Worm (Caenorhabditis elegans): ENCODE results near the gene C33H5.2.
A peak's percentile ranks its signal among the peaks of the same experiment; 100 is the strongest.

Gene C33H5.2

ce11 chrIV:7824649-7825048, 19.8 kb downstream of the C33H5.2 start:
- TF ChIP-seq W03F9.2 (tag; optimal IDR thresholded peaks at IDR 0.05) (no peak), dao-5 (tag; optimal IDR thresholded peaks at IDR 0.05) (no peak), him-1 (tag; optimal IDR thresholded peaks at IDR 0.05) (no peak)

ce11 chrIV:7829275-7829938, 24.6 kb downstream of the C33H5.2 start, which contains the start of gene C06A6.4:
Gene C06A6.4 (minus strand): TSS chrIV:7829298.
- TF ChIP-seq dao-5 (tag; optimal IDR thresholded peaks at IDR 0.05): no peak
- TF ChIP-seq W03F9.2 (tag; optimal IDR thresholded peaks at IDR 0.05): peak; percentile 61
- no peak for TF ChIP-seq him-1 (tag; optimal IDR thresholded peaks at IDR 0.05)

DNA sequence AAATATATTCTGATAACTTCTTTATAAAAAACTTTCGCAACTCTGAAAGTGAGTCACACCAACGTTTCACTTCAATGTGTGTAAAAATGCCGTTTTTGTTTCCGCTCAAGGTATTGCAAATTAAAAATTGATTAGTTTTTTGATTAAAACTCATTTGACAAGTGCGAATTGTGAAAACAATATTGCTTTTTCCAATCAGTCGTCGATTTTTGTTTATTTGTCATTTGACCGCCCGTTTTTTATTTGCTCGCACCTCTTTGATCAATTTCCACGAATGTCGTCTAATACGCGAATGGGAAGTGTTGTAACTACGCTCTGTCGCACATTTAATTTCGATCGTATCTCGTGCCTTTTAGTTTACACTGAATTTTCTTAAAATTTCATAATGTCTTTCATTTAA, 25.3 kb downstream of the C33H5.2 start, which contains the start of gene mvb-12:
Gene mvb-12, plus strand, starts transcription at position 375 of the 400 bp plus-strand sequence.
- TF ChIP-seq dao-5 (tag; optimal IDR thresholded peaks at IDR 0.05) (no peak), W03F9.2 (tag; optimal IDR thresholded peaks at IDR 0.05) (no peak), him-1 (tag; optimal IDR thresholded peaks at IDR 0.05) (no peak)

DNA sequence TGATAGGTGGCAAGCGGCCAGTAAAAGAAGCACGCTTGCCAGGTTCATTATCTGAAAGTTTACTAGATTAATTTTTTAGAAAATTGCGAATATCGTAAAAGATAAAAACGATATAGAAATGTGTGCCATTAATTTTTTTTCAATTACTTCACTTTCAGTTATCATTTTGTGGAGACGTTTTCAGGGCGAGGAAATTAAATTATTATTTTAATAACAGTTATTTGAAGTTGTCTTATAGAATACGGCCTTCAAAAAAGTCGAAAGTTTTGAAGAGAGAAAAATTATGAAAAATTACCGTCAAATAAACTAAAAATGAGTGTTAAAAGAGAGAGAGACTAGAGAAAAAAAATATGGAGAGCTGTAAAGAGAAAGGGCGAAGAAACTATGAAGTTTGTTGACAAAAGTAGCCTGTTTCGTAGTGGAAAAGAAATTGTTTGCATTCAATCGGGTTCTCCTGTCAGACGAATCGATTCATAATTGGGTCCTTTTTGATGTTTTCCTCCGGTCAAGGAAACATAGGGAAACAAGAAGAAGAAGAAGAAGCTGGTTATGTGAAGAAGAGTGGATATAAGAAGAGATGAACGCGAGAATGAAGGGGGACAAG, 29.9 kb downstream of the C33H5.2 start, which contains the start of gene erp-44.2:
Gene erp-44.2, minus strand, starts transcription at position 51 of the 604 bp plus-strand sequence.
- TF ChIP-seq dao-5 (tag; optimal IDR thresholded peaks at IDR 0.05) (no peak), W03F9.2 (tag; optimal IDR thresholded peaks at IDR 0.05) (no peak), him-1 (tag; optimal IDR thresholded peaks at IDR 0.05) (no peak)

DNA sequence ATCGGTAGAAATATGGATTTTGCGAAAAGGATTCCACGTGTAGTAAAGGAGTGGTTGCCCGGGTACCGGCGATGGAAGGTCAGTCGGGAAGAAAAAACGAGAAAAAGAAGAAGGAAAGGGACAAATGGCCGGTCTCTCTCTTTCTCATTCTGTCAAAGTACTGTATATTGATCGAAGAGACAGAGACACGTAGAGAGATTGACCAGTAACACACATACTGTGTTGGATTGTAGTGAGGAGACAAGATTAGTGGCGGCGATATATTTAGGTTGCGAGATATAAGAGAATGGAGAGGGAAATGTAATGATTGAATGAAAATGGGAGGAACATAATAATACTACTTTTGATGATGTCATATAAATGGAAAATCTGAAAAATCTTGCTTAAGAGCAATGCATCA, 31.2 kb downstream of the C33H5.2 start:
- no peak for TF ChIP-seq dao-5 (tag; optimal IDR thresholded peaks at IDR 0.05)
- no peak for TF ChIP-seq him-1 (tag; optimal IDR thresholded peaks at IDR 0.05)
- TF ChIP-seq W03F9.2 (tag; optimal IDR thresholded peaks at IDR 0.05): no peak

DNA sequence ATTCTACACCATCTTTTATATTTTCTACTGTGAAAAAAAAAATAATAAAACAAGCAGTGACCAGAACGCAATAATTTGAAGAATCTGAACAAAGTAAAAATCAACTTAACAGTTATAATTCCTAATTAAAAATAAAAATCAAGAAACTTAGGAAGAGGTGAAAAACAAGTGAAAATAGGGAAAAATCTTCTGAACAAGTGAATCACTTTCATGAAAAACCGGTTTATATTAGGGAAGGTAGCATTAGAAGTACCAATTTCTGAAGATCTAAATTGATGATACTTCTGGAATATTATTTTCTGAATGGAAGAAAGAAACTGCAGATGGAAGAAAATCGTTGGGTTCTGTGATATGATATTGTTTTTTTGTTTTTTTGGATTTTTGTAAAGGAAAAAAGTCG, 31.7 kb downstream of the C33H5.2 start:
- no peak for TF ChIP-seq W03F9.2 (tag; optimal IDR thresholded peaks at IDR 0.05)
- no peak for TF ChIP-seq dao-5 (tag; optimal IDR thresholded peaks at IDR 0.05)
- TF ChIP-seq him-1 (tag; optimal IDR thresholded peaks at IDR 0.05): no peak

DNA sequence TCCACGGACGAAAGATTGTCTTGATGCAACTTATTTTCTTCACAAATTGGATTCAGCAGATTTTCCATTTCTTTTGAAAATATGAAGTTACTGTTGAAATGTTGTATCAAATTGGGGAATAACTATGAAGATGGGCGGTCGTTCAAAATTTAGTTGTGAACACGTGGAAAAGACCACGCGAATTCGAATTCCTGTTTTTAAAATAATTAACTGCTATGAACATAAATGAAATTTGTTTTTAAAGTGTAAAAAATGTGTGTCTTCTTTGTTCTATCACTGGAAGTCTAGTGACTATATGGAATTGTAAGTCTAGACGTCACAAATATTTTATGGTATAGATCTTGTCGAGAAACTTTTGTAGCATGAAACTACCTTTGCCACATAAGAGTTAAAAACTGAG, 33.6 kb downstream of the C33H5.2 start, which contains the start of gene C06A6.7:
Gene C06A6.7, minus strand, starts transcription at position 101 of the 400 bp plus-strand sequence.
- TF ChIP-seq him-1 (tag; optimal IDR thresholded peaks at IDR 0.05): no peak
- no peak for TF ChIP-seq W03F9.2 (tag; optimal IDR thresholded peaks at IDR 0.05)
- TF ChIP-seq dao-5 (tag; optimal IDR thresholded peaks at IDR 0.05): no peak

DNA sequence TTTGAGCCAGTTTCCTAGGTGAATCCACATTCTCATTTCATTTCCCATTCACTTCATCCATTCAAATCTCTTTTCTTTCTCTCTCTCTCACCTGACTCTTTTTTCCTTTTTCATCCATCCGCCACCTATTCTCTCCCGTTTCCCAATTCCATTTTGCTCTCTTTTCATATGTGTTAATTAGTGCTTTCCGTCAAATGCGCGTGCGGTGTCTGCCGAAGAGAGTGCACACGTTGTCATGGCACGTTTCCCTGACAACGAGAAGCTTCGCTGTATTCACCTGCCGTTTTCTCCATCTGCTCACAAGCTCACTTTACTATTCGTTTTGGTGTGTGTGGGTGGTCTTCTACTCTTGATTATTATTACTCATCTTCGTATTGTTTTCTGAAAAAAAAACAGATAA, 35.1 kb downstream of the C33H5.2 start:
- TF ChIP-seq dao-5 (tag; optimal IDR thresholded peaks at IDR 0.05) (no peak), him-1 (tag; optimal IDR thresholded peaks at IDR 0.05) (no peak), W03F9.2 (tag; optimal IDR thresholded peaks at IDR 0.05) (no peak)

DNA sequence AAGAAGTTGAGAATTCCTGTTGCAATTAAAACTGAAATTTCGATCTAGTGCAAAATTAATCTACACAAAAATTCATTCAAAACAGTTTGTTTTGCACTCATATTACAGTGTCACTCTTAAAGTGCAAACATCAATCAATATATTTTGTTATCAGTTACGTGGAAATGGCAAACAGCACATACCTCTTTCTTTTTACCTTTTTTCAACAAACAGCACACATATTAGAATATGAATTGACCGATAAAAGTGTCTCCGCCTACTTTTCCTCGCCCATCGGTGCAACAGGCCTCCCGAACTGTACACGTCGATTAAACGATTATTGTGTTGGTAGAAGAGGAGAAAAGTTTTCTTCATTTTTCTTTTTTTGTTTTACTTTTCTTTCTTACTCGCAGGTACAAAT, 36.4 kb downstream of the C33H5.2 start:
- TF ChIP-seq W03F9.2 (tag; optimal IDR thresholded peaks at IDR 0.05) (no peak), dao-5 (tag; optimal IDR thresholded peaks at IDR 0.05) (no peak), him-1 (tag; optimal IDR thresholded peaks at IDR 0.05) (no peak)

ce11 chrIV:7844333-7844973, 39.6 kb downstream of the C33H5.2 start:
- TF ChIP-seq dao-5 (tag; optimal IDR thresholded peaks at IDR 0.05) (no peak), W03F9.2 (tag; optimal IDR thresholded peaks at IDR 0.05) (peak; percentile 26), him-1 (tag; optimal IDR thresholded peaks at IDR 0.05) (no peak)

DNA sequence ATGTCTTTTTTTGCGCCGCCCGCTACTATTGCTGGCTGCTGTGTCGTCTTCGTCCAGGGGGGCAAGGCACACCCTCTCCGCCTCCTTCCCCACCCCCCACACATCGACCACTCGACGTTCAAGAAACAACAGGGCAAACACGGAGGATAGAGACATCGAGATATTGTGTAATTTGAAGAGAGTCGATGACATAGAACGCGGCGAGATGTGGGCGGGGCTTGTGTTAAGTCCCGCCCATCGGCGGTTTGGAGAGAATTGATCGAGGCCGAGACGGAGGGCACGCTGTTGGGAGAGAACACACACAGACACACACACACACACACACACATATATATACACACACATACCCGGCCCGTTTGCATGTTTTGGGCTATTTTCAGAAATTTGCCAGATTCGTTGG, 40.7 kb downstream of the C33H5.2 start:
- peak; percentile 69 for TF ChIP-seq dao-5 (tag; optimal IDR thresholded peaks at IDR 0.05)
- TF ChIP-seq W03F9.2 (tag; optimal IDR thresholded peaks at IDR 0.05): peak; percentile 5
- peak; percentile 71 for TF ChIP-seq him-1 (tag; optimal IDR thresholded peaks at IDR 0.05)

DNA sequence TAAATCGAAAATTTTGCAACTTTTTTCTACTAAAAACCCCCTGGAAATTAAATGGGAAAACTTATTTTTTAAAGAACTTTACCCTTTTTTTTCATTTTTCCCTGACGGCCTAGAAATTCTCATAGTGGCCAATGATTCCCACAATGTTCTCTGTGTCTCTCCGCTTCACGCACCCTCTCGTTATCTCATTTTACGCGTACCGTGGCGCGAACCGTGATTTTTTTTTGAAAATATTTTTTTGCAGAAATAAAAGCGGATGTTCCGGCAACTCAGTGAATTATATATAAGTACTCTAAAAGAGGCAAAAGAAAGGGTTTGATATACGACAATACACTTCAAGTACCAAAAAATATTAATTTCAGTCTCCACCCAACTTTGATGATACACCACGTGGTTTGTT, 41.5 kb downstream of the C33H5.2 start, which contains the start of gene C06A6.2:
Gene C06A6.2, plus strand, starts transcription at position 237 of the 400 bp plus-strand sequence.
- TF ChIP-seq W03F9.2 (tag; optimal IDR thresholded peaks at IDR 0.05) (no peak), him-1 (tag; optimal IDR thresholded peaks at IDR 0.05) (no peak), dao-5 (tag; optimal IDR thresholded peaks at IDR 0.05) (no peak)

DNA sequence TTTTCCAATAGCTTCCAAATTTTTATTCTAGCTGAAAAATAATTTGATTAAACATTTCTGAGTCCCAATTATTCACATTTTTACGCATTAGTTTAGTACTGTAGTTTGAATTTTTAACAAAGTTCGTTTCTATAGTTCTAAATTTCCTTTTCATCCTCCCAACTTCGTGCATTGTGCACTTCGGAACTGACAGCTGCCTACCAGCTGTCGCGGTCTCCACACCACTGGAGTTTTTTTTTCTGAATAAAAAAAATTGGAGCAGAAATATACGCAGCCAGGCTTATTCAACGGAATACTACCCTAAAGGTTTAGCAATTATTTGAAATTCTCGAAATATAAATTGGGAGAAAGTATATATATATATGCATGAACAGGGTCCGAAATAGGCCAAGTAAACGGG, 44.4 kb downstream of the C33H5.2 start:
- no peak for TF ChIP-seq W03F9.2 (tag; optimal IDR thresholded peaks at IDR 0.05)
- TF ChIP-seq him-1 (tag; optimal IDR thresholded peaks at IDR 0.05): no peak
- TF ChIP-seq dao-5 (tag; optimal IDR thresholded peaks at IDR 0.05): no peak

DNA sequence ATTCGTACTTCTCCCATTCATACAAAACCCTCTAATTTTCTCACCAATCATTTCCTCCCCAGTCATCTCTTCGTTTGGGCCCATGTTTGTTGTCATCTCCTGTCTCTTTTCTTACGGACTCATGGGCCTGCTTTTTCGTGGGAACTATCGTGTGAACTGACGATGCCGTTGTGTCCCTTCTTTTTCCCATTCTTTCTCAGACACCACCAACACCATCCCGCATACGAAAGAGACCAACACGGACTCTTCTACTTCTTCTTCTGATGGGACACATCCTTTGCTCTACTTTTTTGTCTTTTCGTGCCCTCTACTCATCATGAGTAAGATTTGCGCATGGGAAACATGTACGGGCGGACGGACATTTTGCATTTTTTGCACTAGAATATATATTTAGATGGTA, 45.5 kb downstream of the C33H5.2 start:
- no peak for TF ChIP-seq him-1 (tag; optimal IDR thresholded peaks at IDR 0.05)
- no peak for TF ChIP-seq dao-5 (tag; optimal IDR thresholded peaks at IDR 0.05)
- TF ChIP-seq W03F9.2 (tag; optimal IDR thresholded peaks at IDR 0.05): no peak

Data from whole organism, L4/young adult.